Worm (Caenorhabditis elegans) whole organism, mixed stage, embryonic: ENCODE results near the gene F02D8.1.

Source experiments
- M03D4.4 ChIP-seq: sonication (generic microtip); optimal IDR thresholded peaks from 2 replicates; lab custom pipeline; 2017; ENCODE audit warnings: mild to moderate bottlenecking, missing genetic modification characterization, missing compliant biosample characterization
- bed-3 ChIP-seq: fragments of 200-800 bp; sonication (Bioruptor generic); optimal IDR thresholded peaks from 3 replicates; lab custom pipeline; 2018; ENCODE audit warnings: mild to moderate bottlenecking, missing genetic modification characterization, moderate library complexity, missing compliant biosample characterization
- blmp-1 ChIP-seq: fragments of 150-350 bp; optimal IDR thresholded peaks from 2 replicates; lab custom pipeline; 2014; ENCODE audit warnings: missing biosample characterization, missing genetic modification characterization
- ceh-39 ChIP-seq: fragments of 150-350 bp; optimal IDR thresholded peaks from 2 replicates; lab custom pipeline; 2014; ENCODE audit warnings: missing biosample characterization, missing genetic modification characterization
- cnd-1 ChIP-seq: fragments of 200-800 bp; sonication (Bioruptor generic); optimal IDR thresholded peaks from 2 replicates; lab custom pipeline; 2018; ENCODE audit warnings: mild to moderate bottlenecking, missing genetic modification characterization, missing compliant biosample characterization
- drap-1 ChIP-seq: fragments of 200-800 bp; sonication (Bioruptor generic); optimal IDR thresholded peaks from 3 replicates; lab custom pipeline; 2018; ENCODE audit warnings: mild to moderate bottlenecking, missing genetic modification characterization, missing compliant biosample characterization
- elt-1 ChIP-seq: sonication (generic microtip); optimal IDR thresholded peaks from 2 replicates; lab custom pipeline; 2017; ENCODE audit warnings: missing genetic modification characterization, mild to moderate bottlenecking, missing compliant biosample characterization, antibody characterized with exemption, moderate library complexity, borderline replicate concordance; ENCODE audit not compliant: insufficient read depth
- elt-3 ChIP-seq: fragments of 150-350 bp; optimal IDR thresholded peaks from 2 replicates; lab custom pipeline; 2014; ENCODE audit warnings: missing biosample characterization, missing genetic modification characterization
- flh-1 ChIP-seq: fragments of 200-800 bp; sonication (Bioruptor generic); optimal IDR thresholded peaks from 2 replicates; lab custom pipeline; 2018; ENCODE audit warnings: mild to moderate bottlenecking, missing genetic modification characterization, moderate library complexity, missing compliant biosample characterization
- ham-2 ChIP-seq: fragments of 200-800 bp; sonication (Bioruptor generic); optimal IDR thresholded peaks from 2 replicates; lab custom pipeline; 2018; ENCODE audit warnings: mild to moderate bottlenecking, missing genetic modification characterization, missing compliant biosample characterization
- lin-13 ChIP-seq: fragments of 150-350 bp; optimal IDR thresholded peaks from 2 replicates; lab custom pipeline; 2014; ENCODE audit warnings: missing biosample characterization, missing genetic modification characterization
- lin-32 ChIP-seq: fragments of 200-800 bp; sonication (Bioruptor generic); optimal IDR thresholded peaks from 2 replicates; lab custom pipeline; 2018; ENCODE audit warnings: mild to moderate bottlenecking, missing genetic modification characterization, missing compliant biosample characterization
- lsy-2 ChIP-seq: fragments of 150-350 bp; optimal IDR thresholded peaks from 2 replicates; lab custom pipeline; 2014; ENCODE audit warnings: missing biosample characterization, missing genetic modification characterization
- mep-1 ChIP-seq: fragments of 150-350 bp; optimal IDR thresholded peaks from 2 replicates; lab custom pipeline; 2017; ENCODE audit warnings: missing biosample characterization, missing genetic modification reagents, missing genetic modification characterization, inconsistent platforms
- mls-2 ChIP-seq: sonication (generic microtip); optimal IDR thresholded peaks from 2 replicates; lab custom pipeline; 2016; ENCODE audit warnings: mild to moderate bottlenecking, missing genetic modification characterization, moderate library complexity, missing compliant biosample characterization
- nhr-12 ChIP-seq: fragments of 150-350 bp; optimal IDR thresholded peaks from 2 replicates; lab custom pipeline; 2014; ENCODE audit warnings: missing biosample characterization, missing genetic modification characterization
- nhr-2 ChIP-seq: fragments of 150-350 bp; optimal IDR thresholded peaks from 2 replicates; lab custom pipeline; 2014; ENCODE audit warnings: missing biosample characterization, missing genetic modification characterization
- nhr-237 ChIP-seq: fragments of 150-350 bp; optimal IDR thresholded peaks from 2 replicates; lab custom pipeline; 2014; ENCODE audit warnings: missing biosample characterization, missing genetic modification characterization
- nhr-28 ChIP-seq: fragments of 150-350 bp; optimal IDR thresholded peaks from 2 replicates; lab custom pipeline; 2014; ENCODE audit warnings: missing biosample characterization, missing genetic modification characterization
- nhr-76 ChIP-seq: sonication (generic microtip); optimal IDR thresholded peaks from 2 replicates; lab custom pipeline; 2017; ENCODE audit warnings: missing biosample characterization, missing genetic modification characterization
- pha-4 ChIP-seq: fragments of 150-350 bp; optimal IDR thresholded peaks from 2 replicates; lab custom pipeline; 2018; ENCODE audit warnings: missing biosample characterization, missing genetic modification reagents, missing genetic modification characterization
- sem-2 ChIP-seq: fragments of 200-800 bp; sonication (Bioruptor generic); optimal IDR thresholded peaks from 2 replicates; lab custom pipeline; 2018; ENCODE audit warnings: mild to moderate bottlenecking, missing genetic modification characterization, missing compliant biosample characterization
- snpc-4 ChIP-seq: fragments of 150-350 bp; optimal IDR thresholded peaks from 2 replicates; lab custom pipeline; 2014; ENCODE audit warnings: missing biosample characterization, missing genetic modification characterization
- sptf-1 ChIP-seq: sonication (generic microtip); optimal IDR thresholded peaks from 2 replicates; lab custom pipeline; 2017; ENCODE audit warnings: mild to moderate bottlenecking, missing genetic modification characterization, moderate library complexity, missing compliant biosample characterization
- tbx-8 ChIP-seq: fragments of 200-800 bp; sonication (Bioruptor generic); optimal IDR thresholded peaks from 2 replicates; lab custom pipeline; 2018; ENCODE audit warnings: mild to moderate bottlenecking, missing genetic modification characterization, moderate library complexity, missing compliant biosample characterization
- unc-120 ChIP-seq: sonication (generic microtip); optimal IDR thresholded peaks from 2 replicates; lab custom pipeline; 2017; ENCODE audit warnings: missing genetic modification characterization, missing compliant biosample characterization; ENCODE audit not compliant: poor library complexity, severe bottlenecking
- unc-62 ChIP-seq: fragments of 150-350 bp; optimal IDR thresholded peaks from 2 replicates; lab custom pipeline; 2014; ENCODE audit warnings: missing biosample characterization, missing genetic modification reagents, missing genetic modification characterization
- zip-8 ChIP-seq: fragments of 150-350 bp; optimal IDR thresholded peaks from 2 replicates; lab custom pipeline; 2014; ENCODE audit warnings: missing biosample characterization, missing genetic modification characterization
- ztf-11 ChIP-seq: fragments of 150-350 bp; optimal IDR thresholded peaks from 2 replicates; lab custom pipeline; 2014; ENCODE audit warnings: missing biosample characterization, missing genetic modification characterization

The F02D8.1 gene

ce11 chrV:14992627-14993117 is 14.2 kb upstream of the F02D8.1 start, which contains the start of gene T01C3.3:
T01C3.3 (minus strand) TSS chrV:14992677.
- TF ChIP-seq ham-2 (GFP tag; lab: Kevin White, UChicago): no peak
- no peak for TF ChIP-seq nhr-2 (tag; lab: Kevin White, UChicago)
- TF ChIP-seq mls-2 (tag; lab: Kevin White, UChicago): no peak

ce11 chrV:14991489-14991888 is 13.0 kb upstream of the F02D8.1 start:
- TF ChIP-seq flh-1 (GFP tag; lab: Kevin White, UChicago) (no peak), cnd-1 (no peak), nhr-28 (tag; lab: Kevin White, UChicago) (no peak), lin-13 (tag; lab: Kevin White, UChicago) (no peak), nhr-76 (no peak), nhr-2 (tag; lab: Kevin White, UChicago) (no peak), sptf-1 (tag; lab: Kevin White, UChicago) (no peak), mls-2 (tag; lab: Kevin White, UChicago) (no peak), tbx-8 (GFP tag; lab: Kevin White, UChicago) (no peak)

ce11 chrV:14990843-14991242 is 12.3 kb upstream of the F02D8.1 start, which contains the start of the genes cdt-2 and T01C3.2:
cdt-2 (minus strand) TSS chrV:14991126.
T01C3.2 (plus strand) TSS chrV:14991168.
- TF ChIP-seq unc-62 (GFP tag; lab: Kevin White, UChicago) (no peak), pha-4 (tag; lab: Kevin White, UChicago) (no peak), M03D4.4 (no peak), unc-120 (tag; lab: Kevin White, UChicago) (no peak), lin-32 (GFP tag; lab: Kevin White, UChicago) (no peak), cnd-1 (no peak), elt-3 (tag; lab: Kevin White, UChicago) (no peak), lsy-2 (tag; lab: Kevin White, UChicago) (peak; percentile 11), mep-1 (tag; lab: Kevin White, UChicago) (peak; percentile 28)

ce11 chrV:14984593-14984992 is 6.1 kb upstream of the F02D8.1 start, which contains the start of gene F02D8.4:
F02D8.4 (plus strand) TSS chrV:14984893.
- no peak for TF ChIP-seq mep-1 (tag; lab: Kevin White, UChicago)
- TF ChIP-seq elt-3 (tag; lab: Kevin White, UChicago): no peak
- TF ChIP-seq ham-2 (GFP tag; lab: Kevin White, UChicago): no peak

ce11 chrV:14979937-14980336 is 1.4 kb upstream of the F02D8.1 start, which contains the start of gene xbx-1:
xbx-1 (plus strand) TSS chrV:14980237.
- no peak for TF ChIP-seq lsy-2 (tag; lab: Kevin White, UChicago)
- TF ChIP-seq sptf-1 (tag; lab: Kevin White, UChicago): no peak
- TF ChIP-seq drap-1 (GFP tag; lab: Kevin White, UChicago): no peak
- TF ChIP-seq ztf-11 (tag; lab: Kevin White, UChicago): no peak
- no peak for TF ChIP-seq cnd-1
- no peak for TF ChIP-seq snpc-4
- TF ChIP-seq bed-3: no peak
- no peak for TF ChIP-seq unc-62 (GFP tag; lab: Kevin White, UChicago)
- no peak for TF ChIP-seq blmp-1 (tag; lab: Kevin White, UChicago)
- TF ChIP-seq zip-8: no peak
- no peak for TF ChIP-seq lin-32 (GFP tag; lab: Kevin White, UChicago)
- TF ChIP-seq elt-1: no peak

- TF ChIP-seq ham-2 (GFP tag; lab: Kevin White, UChicago): no peak
- TF ChIP-seq blmp-1 (tag; lab: Kevin White, UChicago): no peak
- TF ChIP-seq sem-2 (GFP tag; lab: Kevin White, UChicago): no peak
- TF ChIP-seq elt-3 (tag; lab: Kevin White, UChicago): no peak
- no peak for TF ChIP-seq nhr-12
- no peak for TF ChIP-seq lin-32 (GFP tag; lab: Kevin White, UChicago)
Measured at ce11 chrV:14971136-14971535, 7.4 kb downstream of the F02D8.1 start, which contains the start of gene nlp-59. nlp-59 (plus strand) TSS chrV:14971436.

ce11 chrV:14955676-14956075 is 22.8 kb downstream of the F02D8.1 start, which contains the start of gene F02D8.9:
F02D8.9 (minus strand) TSS chrV:14955776.
- no peak for TF ChIP-seq pha-4 (tag; lab: Kevin White, UChicago)
- TF ChIP-seq mls-2 (tag; lab: Kevin White, UChicago): no peak
- TF ChIP-seq cnd-1: no peak
- no peak for TF ChIP-seq flh-1 (GFP tag; lab: Kevin White, UChicago)
- no peak for TF ChIP-seq nhr-12
- no peak for TF ChIP-seq M03D4.4
- no peak for TF ChIP-seq nhr-237 (tag; lab: Kevin White, UChicago)
- no peak for TF ChIP-seq ham-2 (GFP tag; lab: Kevin White, UChicago)
- no peak for TF ChIP-seq ceh-39 (tag; lab: Kevin White, UChicago)
